Worm (Caenorhabditis elegans): ENCODE measurements around the gene C07A4.3.

DNA sequence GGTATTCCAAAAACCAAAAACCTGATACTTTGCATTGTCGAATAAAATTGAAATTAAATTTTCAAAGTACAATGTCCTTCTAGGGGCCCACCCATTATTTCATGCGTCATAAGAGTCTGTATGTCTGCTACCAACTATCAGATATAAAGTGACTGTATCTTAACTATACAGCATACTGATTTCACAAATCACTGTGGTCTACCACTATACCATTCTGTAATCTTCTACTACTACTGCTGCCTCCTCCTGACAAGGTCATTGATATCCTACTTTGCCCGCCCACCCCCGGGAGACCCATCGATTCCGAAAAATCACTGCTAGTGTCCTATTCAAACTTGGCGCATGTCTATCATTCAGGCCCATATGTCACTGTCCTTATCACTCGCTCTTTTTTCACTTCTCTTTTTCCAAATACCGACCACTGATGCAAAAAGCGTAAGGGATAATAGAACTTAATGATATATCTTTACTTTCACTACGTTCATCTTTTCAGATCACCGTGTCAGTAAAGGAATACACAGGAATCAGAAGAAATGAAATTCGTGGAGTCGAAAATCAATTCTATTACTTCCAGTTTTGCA, 2.7 kb upstream of the C07A4.3 start, which contains the start of gene C07A4.2:
- TF ChIP-seq blmp-1 (tag; optimal IDR thresholded peaks at IDR 0.05): no peak
- TF ChIP-seq nhr-28 (tag; optimal IDR thresholded peaks at IDR 0.05): no peak
- TF ChIP-seq hlh-1 (tag; optimal IDR thresholded peaks at IDR 0.05): no peak
- no peak for TF ChIP-seq nhr-76 (tag; optimal IDR thresholded peaks at IDR 0.05)
- TF ChIP-seq sem-2 (GFP tag; optimal IDR thresholded peaks at IDR 0.05): no peak
- TF ChIP-seq elt-3 (tag; optimal IDR thresholded peaks at IDR 0.05): no peak
- TF ChIP-seq ceh-43 (GFP tag; optimal IDR thresholded peaks at IDR 0.05): no peak
- no peak for TF ChIP-seq ceh-83 (GFP tag; optimal IDR thresholded peaks at IDR 0.05)
- no peak for TF ChIP-seq unc-62 (GFP tag; optimal IDR thresholded peaks at IDR 0.05)
- TF ChIP-seq elt-1 (tag; optimal IDR thresholded peaks at IDR 0.05; ENCODE audit: borderline replicate concordance, insufficient read depth): no peak

Measured in whole organism, mixed stage, embryonic.